Fruit fly (Drosophila melanogaster): ENCODE measurements around the gene Clp.

Gene Clp

DNA sequence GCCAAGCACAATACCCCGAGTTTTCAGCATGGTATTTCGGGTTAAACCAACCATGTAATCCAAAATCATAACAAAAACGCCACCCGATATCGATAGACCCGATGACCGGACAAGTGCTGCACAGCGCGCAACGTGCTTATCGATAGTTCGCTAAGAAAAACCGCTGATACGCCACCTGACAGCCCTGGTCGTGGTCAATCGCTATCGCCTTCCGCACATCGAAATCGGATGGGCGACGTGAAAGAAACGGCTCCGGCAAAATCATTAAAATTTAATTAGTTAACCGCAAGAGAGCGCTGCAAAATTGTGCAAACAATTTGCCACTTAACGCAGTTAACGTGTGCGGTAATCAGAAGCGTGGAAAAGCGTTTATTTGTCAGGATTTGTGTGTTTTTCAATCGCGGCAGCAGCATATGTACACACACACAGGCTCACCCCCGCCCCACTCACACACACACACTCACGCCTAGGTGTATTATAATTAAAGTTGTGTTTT lies 6.1 kb downstream of the Clp start, which contains the start of the genes CG3862 and dock (continued):
- peak; percentile 84 for TF ChIP-seq Doc3 (GFP tag; IDR thresholded peaks at IDR 0.05; ENCODE audit: partially characterized antibody)
- peak; percentile 45 for TF ChIP-seq CG18599 (GFP tag; optimal IDR thresholded peaks at IDR 0.05)
- peak; percentile 46 for TF ChIP-seq tx (GFP tag; optimal IDR thresholded peaks at IDR 0.05)
- peak; percentile 25 for TF ChIP-seq CG4328 (GFP tag; optimal IDR thresholded peaks at IDR 0.05)
- peak; percentile 0 for TF ChIP-seq CG13296 (GFP tag; optimal IDR thresholded peaks at IDR 0.05)
- TF ChIP-seq slbo (GFP tag; IDR thresholded peaks at IDR 0.05) = peak; percentile 75
- no peak for TF ChIP-seq eve (GFP tag; optimal IDR thresholded peaks at IDR 0.05)
- TF ChIP-seq dimm (GFP tag; IDR thresholded peaks at IDR 0.05) = no peak
- TF ChIP-seq CG9797 (GFP tag; optimal IDR thresholded peaks at IDR 0.05) = peak; percentile 58
- TF ChIP-seq CG33213 (GFP tag; optimal IDR thresholded peaks at IDR 0.05) = peak; percentile 65
- TF ChIP-seq CG6813 (GFP tag; optimal IDR thresholded peaks at IDR 0.05) = peak; percentile 3
- TF ChIP-seq CG12769 (tag; optimal IDR thresholded peaks at IDR 0.05) = no peak
- peak; percentile 96 for TF ChIP-seq CG34224 (GFP tag; IDR thresholded peaks at IDR 0.05; ENCODE audit: partially characterized antibody)
- peak; percentile 49 for TF ChIP-seq bcd (GFP tag; optimal IDR thresholded peaks at IDR 0.05)
- no peak for TF ChIP-seq CG14050 (GFP tag; IDR thresholded peaks at IDR 0.05)
- TF ChIP-seq sug (tag; optimal IDR thresholded peaks at IDR 0.05) = peak; percentile 56
- no peak for TF ChIP-seq CG31388 (GFP tag; optimal IDR thresholded peaks at IDR 0.05)
- TF ChIP-seq CoRest (tag; optimal IDR thresholded peaks at IDR 0.05) = peak; percentile 32
- peak; percentile 25 for TF ChIP-seq dmrt11E (tag; optimal IDR thresholded peaks at IDR 0.05)
- TF ChIP-seq oc (tag; optimal IDR thresholded peaks at IDR 0.05) = peak; percentile 56
- TF ChIP-seq CG12299 (tag; optimal IDR thresholded peaks at IDR 0.05) = peak; percentile 66
- TF ChIP-seq luna (GFP tag; optimal IDR thresholded peaks at IDR 0.05) = no peak
- TF ChIP-seq caup (GFP tag; optimal IDR thresholded peaks at IDR 0.05; ENCODE audit: severe bottlenecking) = peak; percentile 65
- peak; percentile 51 for TF ChIP-seq PHDP (tag; optimal IDR thresholded peaks at IDR 0.05)
- TF ChIP-seq CG11085 (GFP tag; IDR thresholded peaks at IDR 0.05) = peak; percentile 40; the same call in 1 of the 2 replicates

DNA sequence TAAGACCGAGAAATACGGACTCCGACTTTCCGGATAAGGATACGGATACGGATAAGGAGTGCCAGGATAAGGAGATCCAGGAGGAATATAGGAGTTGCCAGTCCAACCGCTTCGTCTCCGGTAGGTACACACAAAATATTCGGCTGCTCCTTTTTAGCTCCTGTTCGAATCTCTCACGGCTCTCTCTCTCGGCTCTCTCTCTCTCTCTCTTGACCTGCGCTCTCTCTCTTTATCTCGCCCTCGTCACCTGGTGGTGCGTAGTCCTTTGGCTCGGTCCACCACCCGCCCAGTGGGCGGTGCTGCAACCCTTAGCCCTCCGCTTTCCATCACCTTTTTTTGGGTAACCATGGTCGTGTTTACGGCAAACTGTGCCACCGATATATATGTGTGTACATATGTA lies 6.6 kb downstream of the Clp start:
- TF ChIP-seq zf30C (GFP tag; optimal IDR thresholded peaks at IDR 0.05) (peak; percentile 80), CG1832 (GFP tag; optimal IDR thresholded peaks at IDR 0.05) (peak; percentile 18), CG32767 (GFP tag; IDR thresholded peaks at IDR 0.05) (peak; percentile 59; the same call in 1 of the 2 replicates), CG10959 (GFP tag; IDR thresholded peaks at IDR 0.05) (no peak), Doc3 (GFP tag; IDR thresholded peaks at IDR 0.05; ENCODE audit: partially characterized antibody) (no peak), yki (optimal IDR thresholded peaks at IDR 0.05) (peak; percentile 94), Trl (optimal IDR thresholded peaks at IDR 0.05) (peak; percentile 91 to 97), Trl (GFP tag; optimal IDR thresholded peaks at IDR 0.05) (peak; percentile 18), CG15269 (tag; optimal IDR thresholded peaks at IDR 0.05) (no peak), Med (GFP tag) (peak; percentile 6), CG2199 (GFP tag; IDR thresholded peaks at IDR 0.05) (0 out of 3 replicates have a peak, but pooled peaks have one; percentile 70), ewg (GFP tag; optimal IDR thresholded peaks at IDR 0.05) (peak; percentile 72), Deaf1 (tag; optimal IDR thresholded peaks at IDR 0.05) (peak; percentile 4), sens (GFP tag) (peak; percentile 79), pros (GFP tag; optimal IDR thresholded peaks at IDR 0.05) (peak; percentile 78), seq (GFP tag; IDR thresholded peaks at IDR 0.05) (peak; percentile 71), Kr (GFP tag; optimal IDR thresholded peaks at IDR 0.05) (no peak), chn (GFP tag; optimal IDR thresholded peaks at IDR 0.05) (peak; percentile 28)
